Worm (Caenorhabditis elegans): ENCODE results near the gene F48F5.6.

The F48F5.6 gene

ce11 chrV:20493271-20494231, 40.6 kb upstream of the F48F5.6 start, which contains the start of gene B0250.5 (continued):
- TF ChIP-seq mdl-1 (tag; optimal IDR thresholded peaks at IDR 0.05) (no peak), grh-1 (GFP tag; IDR thresholded peaks at IDR 0.05) (no peak), C16A3.4 (tag; optimal IDR thresholded peaks at IDR 0.05) (no peak), mep-1 (tag; optimal IDR thresholded peaks at IDR 0.05) (peak; percentile 69), ztf-11 (tag; optimal IDR thresholded peaks at IDR 0.05) (no peak), rnt-1 (tag; optimal IDR thresholded peaks at IDR 0.05) (no peak), nhr-19 (GFP tag; conservative IDR thresholded peaks at IDR 0.05) (peak; percentile 32; the same call in 1 of the 2 replicates), egl-13 (tag; optimal IDR thresholded peaks at IDR 0.05) (no peak), ceh-88 (GFP tag; IDR thresholded peaks at IDR 0.05) (no peak), nhr-12 (tag; optimal IDR thresholded peaks at IDR 0.05) (no peak), lir-3 (tag; optimal IDR thresholded peaks at IDR 0.05; ENCODE audit: poor library complexity) (no peak), unc-62 (GFP tag; optimal IDR thresholded peaks at IDR 0.05) (no peak), elt-3 (tag; optimal IDR thresholded peaks at IDR 0.05) (peak in 1 of 6 experiments; percentile 18), tbx-2 (tag; optimal IDR thresholded peaks at IDR 0.05) (peak; percentile 27), ceh-90 (tag; optimal IDR thresholded peaks at IDR 0.05) (no peak), zip-4 (GFP tag; optimal IDR thresholded peaks at IDR 0.05) (no peak), aha-1 (tag; optimal IDR thresholded peaks at IDR 0.05) (no peak), dsc-1 (tag; optimal IDR thresholded peaks at IDR 0.05) (peak; percentile 42), skn-1 (tag; optimal IDR thresholded peaks at IDR 0.05) (no peak), ces-1 (GFP tag; optimal IDR thresholded peaks at IDR 0.05) (no peak), nhr-77 (tag; optimal IDR thresholded peaks at IDR 0.05) (no peak), C34B4.2 (tag; optimal IDR thresholded peaks at IDR 0.05) (no peak), nhr-90 (tag; optimal IDR thresholded peaks at IDR 0.05; ENCODE audit: poor library complexity) (no peak), swsn-7 (tag; optimal IDR thresholded peaks at IDR 0.05) (peak; percentile 68), alr-1 (tag; optimal IDR thresholded peaks at IDR 0.05; ENCODE audit: borderline replicate concordance) (no peak), ceh-82 (tag; optimal IDR thresholded peaks at IDR 0.05) (peak in 2 of 3 experiments; percentile 1 to 28), ceh-8 (GFP tag; optimal IDR thresholded peaks at IDR 0.05) (no peak), nhr-71 (tag; optimal IDR thresholded peaks at IDR 0.05) (peak; percentile 68), pax-3 (tag; optimal IDR thresholded peaks at IDR 0.05) (no peak), isw-1 (GFP tag; IDR thresholded peaks at IDR 0.05) (peak; percentile 72), zag-1 (tag; optimal IDR thresholded peaks at IDR 0.05) (no peak), blmp-1 (tag; optimal IDR thresholded peaks at IDR 0.05) (peak; percentile 22), C04F5.9 (tag; optimal IDR thresholded peaks at IDR 0.05) (no peak), nhr-28 (tag; optimal IDR thresholded peaks at IDR 0.05) (no peak), tlp-1 (tag; optimal IDR thresholded peaks at IDR 0.05) (no peak), efl-3 (GFP tag; optimal IDR thresholded peaks at IDR 0.05) (no peak), fkh-10 (GFP tag; optimal IDR thresholded peaks at IDR 0.05) (no peak)

ce11 chrV:20492385-20492784, 39.4 kb upstream of the F48F5.6 start, which contains the start of gene srbc-79:
srbc-79 (minus strand) TSS chrV:20492485.
- TF ChIP-seq lin-39 (tag; optimal IDR thresholded peaks at IDR 0.05) (no peak), nhr-85 (tag) (peak; percentile 19), nhr-19 (GFP tag; conservative IDR thresholded peaks at IDR 0.05) (no peak)

Measured in whole organism, L1 larva.